Worm (Caenorhabditis elegans) whole organism, young adult: ENCODE data around the gene act-1.

Source experiments
- B0035.1 ChIP-seq: sonication (generic microtip); optimal IDR thresholded peaks from 2 replicates; lab custom pipeline; 2016; ENCODE audit warnings: missing genetic modification characterization, mild to moderate bottlenecking, missing compliant biosample characterization, missing genotype, missing genetic modification reagents
- C06A6.2 ChIP-seq: fragments of 200-800 bp; sonication (Bioruptor generic); conservative IDR thresholded peaks from 2 replicates; pipeline ENCODE4 v1.3.6; 2022; ENCODE audit warnings: missing genetic modification characterization, missing compliant biosample characterization
- F22D6.2 ChIP-seq: sonication (generic microtip); optimal IDR thresholded peaks from 2 replicates; lab custom pipeline; 2016; ENCODE audit warnings: mild to moderate bottlenecking, missing genetic modification characterization, missing compliant biosample characterization
- F33H1.4 ChIP-seq: fragments of 200-800 bp; sonication (Bioruptor generic); IDR thresholded peaks from 2 replicates; pipeline ENCODE4 v1.3.6; 2022; ENCODE audit warnings: missing genetic modification reagents, missing genetic modification characterization, missing compliant biosample characterization
- F49E8.2 ChIP-seq: sonication (generic microtip); optimal IDR thresholded peaks from 3 replicates; lab custom pipeline; 2017; ENCODE audit warnings: missing genetic modification characterization, mild to moderate bottlenecking, missing compliant biosample characterization, antibody characterized with exemption, moderate library complexity; ENCODE audit not compliant: insufficient read depth
- Y53G8AR.9 ChIP-seq: fragments of 200-800 bp; sonication (Bioruptor generic); conservative IDR thresholded peaks from 2 replicates; pipeline ENCODE4 v1.3.6; 2022; ENCODE audit warnings: missing genetic modification reagents, missing genetic modification characterization, missing compliant biosample characterization
- Y56A3A.18 ChIP-seq: fragments of 200-800 bp; sonication (Bioruptor generic); IDR thresholded peaks from 2 replicates; pipeline ENCODE4 v1.3.6; 2022; ENCODE audit warnings: missing genetic modification reagents, missing genetic modification characterization, missing compliant biosample characterization
- Y67H2A.10 ChIP-seq: fragments of 200-800 bp; sonication (Bioruptor generic); conservative IDR thresholded peaks from 2 replicates; pipeline ENCODE4 v1.3.6; 2022; ENCODE audit warnings: missing genetic modification reagents, missing genetic modification characterization, missing compliant biosample characterization
- ZK185.1 ChIP-seq: sonication (generic microtip); optimal IDR thresholded peaks from 2 replicates; lab custom pipeline; 2016; ENCODE audit warnings: mild to moderate bottlenecking, missing genetic modification characterization, missing compliant biosample characterization; ENCODE audit not compliant: poor library complexity, severe bottlenecking
- athp-1 ChIP-seq: sonication (generic microtip); optimal IDR thresholded peaks from 2 replicates; lab custom pipeline; 2017; ENCODE audit warnings: mild to moderate bottlenecking, missing genetic modification characterization, missing compliant biosample characterization
- attf-3 ChIP-seq: fragments of 200-800 bp; sonication (Bioruptor generic); conservative IDR thresholded peaks from 2 replicates; pipeline ENCODE4 v1.3.6; 2022; ENCODE audit warnings: missing genetic modification reagents, missing genetic modification characterization, missing compliant biosample characterization
- ceh-100 ChIP-seq: fragments of 200-800 bp; sonication (Bioruptor generic); IDR thresholded peaks from 2 replicates; pipeline ENCODE4 v1.3.6; 2022; ENCODE audit warnings: missing genetic modification reagents, missing genetic modification characterization, missing compliant biosample characterization
- ceh-91 ChIP-seq: fragments of 200-800 bp; sonication (Bioruptor generic); IDR thresholded peaks from 2 replicates; pipeline ENCODE4 v1.3.6; 2022; ENCODE audit warnings: missing genetic modification reagents, missing genetic modification characterization, missing compliant biosample characterization
- die-1 ChIP-seq: sonication (generic microtip); optimal IDR thresholded peaks from 2 replicates; lab custom pipeline; 2016; ENCODE audit warnings: missing genotype, mild to moderate bottlenecking, missing genetic modification characterization, missing compliant biosample characterization
- dox-1 ChIP-seq: fragments of 200-800 bp; sonication (Bioruptor generic); IDR thresholded peaks from 2 replicates; pipeline ENCODE4 v1.3.6; 2022; ENCODE audit warnings: missing genetic modification reagents, missing genetic modification characterization, missing compliant biosample characterization
- efl-1 ChIP-seq: fragments of 150-350 bp; optimal IDR thresholded peaks from 2 replicates; lab custom pipeline; 2014; ENCODE audit warnings: missing biosample characterization, missing genetic modification reagents, missing genetic modification characterization
- egl-44 ChIP-seq: fragments of 200-800 bp; sonication (Bioruptor generic); IDR thresholded peaks from 2 replicates; pipeline ENCODE4 v1.3.6; 2022; ENCODE audit warnings: missing genetic modification reagents, missing genetic modification characterization, missing compliant biosample characterization
- egrh-3 ChIP-seq: fragments of 200-800 bp; sonication (Bioruptor generic); IDR thresholded peaks from 2 replicates; pipeline ENCODE4 v1.3.6; 2022; ENCODE audit warnings: missing genetic modification reagents, missing genetic modification characterization, missing compliant biosample characterization
- ekl-4 ChIP-seq: fragments of 200-800 bp; sonication (Bioruptor generic); IDR thresholded peaks from 2 replicates; pipeline ENCODE4 v1.3.6; 2022; ENCODE audit warnings: missing genetic modification reagents, missing genetic modification characterization, missing compliant biosample characterization
- him-1 ChIP-seq: sonication (generic microtip); optimal IDR thresholded peaks from 2 replicates; lab custom pipeline; 2016; ENCODE audit warnings: missing genotype, missing genetic modification reagents, missing genetic modification characterization, missing compliant biosample characterization
- let-526 ChIP-seq: fragments of 200-800 bp; sonication (Bioruptor generic); IDR thresholded peaks from 2 replicates; pipeline ENCODE4 v1.3.6; 2022; ENCODE audit warnings: missing genetic modification reagents, missing genetic modification characterization, missing compliant biosample characterization
- lin-40 ChIP-seq: sonication (generic microtip); optimal IDR thresholded peaks from 2 replicates; lab custom pipeline; 2016; ENCODE audit warnings: missing genetic modification characterization, mild to moderate bottlenecking, missing compliant biosample characterization, missing genotype, missing genetic modification reagents
- lir-1 ChIP-seq: fragments of 200-800 bp; sonication (Bioruptor generic); conservative IDR thresholded peaks from 2 replicates; pipeline ENCODE4 v1.3.6; 2022; ENCODE audit warnings: missing genetic modification reagents, missing genetic modification characterization, missing compliant biosample characterization
- lsl-1 ChIP-seq: fragments of 200-800 bp; sonication (Bioruptor generic); optimal IDR thresholded peaks from 2 replicates; lab custom pipeline; 2018; ENCODE audit warnings: mild to moderate bottlenecking, missing genetic modification characterization, moderate library complexity, missing compliant biosample characterization
- madf-10 ChIP-seq: sonication (generic microtip); optimal IDR thresholded peaks from 2 replicates; lab custom pipeline; 2016; ENCODE audit warnings: mild to moderate bottlenecking, missing genetic modification characterization, missing compliant biosample characterization
- madf-3 ChIP-seq: fragments of 200-800 bp; sonication (Bioruptor generic); IDR thresholded peaks from 2 replicates; pipeline ENCODE4 v1.3.6; 2022; ENCODE audit warnings: missing genetic modification reagents, missing genetic modification characterization, missing compliant biosample characterization
- madf-8 ChIP-seq: fragments of 200-800 bp; sonication (Bioruptor generic); conservative IDR thresholded peaks from 2 replicates; pipeline ENCODE4 v1.3.6; 2022; ENCODE audit warnings: missing genetic modification reagents, missing genetic modification characterization, missing compliant biosample characterization
- nfya-1 ChIP-seq: sonication (generic microtip); optimal IDR thresholded peaks from 2 replicates; lab custom pipeline; 2017; ENCODE audit warnings: antibody characterized with exemption, missing compliant biosample characterization, missing genetic modification characterization, borderline replicate concordance; ENCODE audit not compliant: insufficient read depth
- nfya-2 ChIP-seq: fragments of 200-800 bp; sonication (Bioruptor generic); IDR thresholded peaks from 2 replicates; pipeline ENCODE4 v1.3.6; 2022; ENCODE audit warnings: missing genetic modification reagents, missing genetic modification characterization, missing compliant biosample characterization
- nhr-120 ChIP-seq: fragments of 200-800 bp; sonication (Bioruptor generic); IDR thresholded peaks from 2 replicates; pipeline ENCODE4 v1.3.6; 2022; ENCODE audit warnings: missing genetic modification characterization, missing compliant biosample characterization
- nhr-80 ChIP-seq: sonication (generic microtip); optimal IDR thresholded peaks from 2 replicates; lab custom pipeline; 2016; ENCODE audit warnings: missing genetic modification characterization, missing compliant biosample characterization
- pbrm-1 ChIP-seq: fragments of 200-800 bp; sonication (Bioruptor generic); IDR thresholded peaks from 2 replicates; pipeline ENCODE4 v1.3.6; 2022; ENCODE audit warnings: missing genetic modification reagents, missing genetic modification characterization, missing compliant biosample characterization
- rcor-1 ChIP-seq: fragments of 200-800 bp; sonication (Bioruptor generic); IDR thresholded peaks from 2 replicates; pipeline ENCODE4 v1.3.6; 2022; ENCODE audit warnings: missing genetic modification reagents, missing genetic modification characterization, missing compliant biosample characterization
- rpc-1 ChIP-seq, 2 experiments: fragments of 150-350 bp in 1 of 2; sonication (generic microtip) in 1 of 2; optimal IDR thresholded peaks; 2 replicates each; lab custom pipeline; 2014 to 2018; ENCODE audit warnings: missing biosample characterization in 1 of 2, missing genetic modification characterization in 1 of 2, missing genetic modification reagents in 1 of 2, missing genotype in 1 of 2
- snpc-1.3 ChIP-seq: sonication (generic microtip); optimal IDR thresholded peaks from 2 replicates; lab custom pipeline; 2017; ENCODE audit warnings: missing genetic modification characterization, mild to moderate bottlenecking, missing compliant biosample characterization, antibody characterized with exemption, moderate library complexity, missing genotype, missing genetic modification reagents; ENCODE audit not compliant: insufficient read depth
- snpc-4 ChIP-seq, 5 experiments: fragments of 150-350 bp in 1 of 5; sonication (generic microtip) in 4 of 5; optimal IDR thresholded peaks; 2 replicates each; lab custom pipeline; 2014 to 2018; ENCODE audit warnings: missing genetic modification characterization in 5 of 5, missing biosample characterization in 3 of 5, antibody characterized with exemption in 2 of 5, mild to moderate bottlenecking in 2 of 5, missing compliant biosample characterization in 2 of 5, missing genotype in 2 of 5, moderate library complexity in 2 of 5, missing genetic modification reagents in 1 of 5
- somi-1 ChIP-seq: fragments of 200-800 bp; sonication (Bioruptor generic); optimal IDR thresholded peaks from 2 replicates; lab custom pipeline; 2018; ENCODE audit warnings: mild to moderate bottlenecking, missing genetic modification characterization, missing compliant biosample characterization
- sptf-2 ChIP-seq: fragments of 200-800 bp; sonication (Bioruptor generic); optimal IDR thresholded peaks from 2 replicates; lab custom pipeline; 2018; ENCODE audit warnings: mild to moderate bottlenecking, missing genetic modification characterization, missing compliant biosample characterization
- tbp1 ChIP-seq: fragments of 200-800 bp; sonication (Bioruptor generic); optimal IDR thresholded peaks from 2 replicates; lab custom pipeline; 2018; ENCODE audit warnings: mild to moderate bottlenecking, missing genetic modification characterization, missing compliant biosample characterization
- tbx-9 ChIP-seq: sonication (generic microtip); optimal IDR thresholded peaks from 2 replicates; lab custom pipeline; 2016; ENCODE audit warnings: borderline replicate concordance, missing genetic modification characterization, inconsistent platforms, missing compliant biosample characterization
- tlf-1 ChIP-seq: fragments of 200-800 bp; sonication (Bioruptor generic); optimal IDR thresholded peaks from 2 replicates; lab custom pipeline; 2018; ENCODE audit warnings: mild to moderate bottlenecking, missing genetic modification characterization, missing compliant biosample characterization
- xnd-1 ChIP-seq: sonication (generic microtip); optimal IDR thresholded peaks from 2 replicates; lab custom pipeline; 2016; ENCODE audit warnings: missing genotype, missing genetic modification reagents, missing genetic modification characterization, missing compliant biosample characterization
- ztf-18 ChIP-seq: sonication (generic microtip); optimal IDR thresholded peaks from 2 replicates; lab custom pipeline; 2016; ENCODE audit warnings: missing genotype, mild to moderate bottlenecking, missing genetic modification characterization, missing compliant biosample characterization
- ztf-25 ChIP-seq: fragments of 200-800 bp; sonication (Bioruptor generic); IDR thresholded peaks from 2 replicates; pipeline ENCODE4 v1.3.6; 2022; ENCODE audit warnings: missing genetic modification reagents, missing genetic modification characterization, missing compliant biosample characterization
- ztf-28 ChIP-seq: fragments of 200-800 bp; sonication (Bioruptor generic); IDR thresholded peaks from 2 replicates; pipeline ENCODE4 v1.3.6; 2022; ENCODE audit warnings: missing genetic modification reagents, missing genetic modification characterization, missing compliant biosample characterization

The act-1 gene

ce11 chrV:11123817-11124337, 43.0 kb downstream of the act-1 start, which contains the start of the genes atp-5 and lmtr-3 (continued):
- TF ChIP-seq madf-10 (tag; lab: Kevin White, UChicago): peak; percentile 68
- TF ChIP-seq somi-1: peak; percentile 4
- TF ChIP-seq egl-44 (GFP tag; lab: Robert Waterston, UW): no peak
- 0 out of 2 replicates have a peak, but pooled peaks have one; percentile 58 for TF ChIP-seq madf-3 (GFP tag; lab: Robert Waterston, UW)
- TF ChIP-seq xnd-1 (tag; lab: Kevin White, UChicago): no peak
- TF ChIP-seq tlf-1: peak; percentile 30
- peak; percentile 0 for TF ChIP-seq F49E8.2 (tag; lab: Kevin White, UChicago)
- TF ChIP-seq ztf-25 (GFP tag; lab: Robert Waterston, UW): peak; percentile 90
- no peak for TF ChIP-seq nhr-120
- TF ChIP-seq F33H1.4: peak; percentile 31; the same call in 1 of the 2 replicates
- peak; percentile 75 for TF ChIP-seq ceh-100 (GFP tag; lab: Robert Waterston, UW)
- TF ChIP-seq ztf-28: peak; percentile 88
- peak; percentile 16 for TF ChIP-seq rpc-1 (optimal IDR thresholded peaks at IDR 0.05; lab: Kevin White, UChicago)
- no peak for TF ChIP-seq rpc-1 (tag; optimal IDR thresholded peaks at IDR 0.05; lab: Kevin White, UChicago)
- TF ChIP-seq nfya-2 (GFP tag; lab: Robert Waterston, UW): no peak
- TF ChIP-seq lin-40 (tag; lab: Kevin White, UChicago): peak; percentile 28
- TF ChIP-seq ekl-4: no peak
- TF ChIP-seq C06A6.2: 0 out of 2 replicates have a peak, but pooled peaks have one; percentile 22
- TF ChIP-seq nfya-1 (tag; lab: Kevin White, UChicago): no peak
- TF ChIP-seq attf-3 (GFP tag; lab: Robert Waterston, UW): peak; percentile 63; the same call in 1 of the 2 replicates
- peak; percentile 81 for TF ChIP-seq nhr-80
- TF ChIP-seq ztf-18 (tag; lab: Kevin White, UChicago): peak; percentile 48
- peak; percentile 47 for TF ChIP-seq athp-1 (tag; lab: Kevin White, UChicago)
- 0 out of 2 replicates have a peak, but pooled peaks have one; percentile 37 for TF ChIP-seq Y53G8AR.9
- no peak for TF ChIP-seq sptf-2 (GFP tag; lab: Kevin White, UChicago)
- TF ChIP-seq Y56A3A.18 (GFP tag; lab: Robert Waterston, UW): no peak
- peak; percentile 56 for TF ChIP-seq ceh-91 (GFP tag; lab: Robert Waterston, UW)
- TF ChIP-seq Y67H2A.10: peak; percentile 76
- TF ChIP-seq dox-1 (GFP tag; lab: Robert Waterston, UW): peak; percentile 93
- TF ChIP-seq tbp1 (GFP tag; lab: Kevin White, UChicago): peak; percentile 47
- TF ChIP-seq tbx-9 (tag; lab: Kevin White, UChicago): no peak
- TF ChIP-seq lsl-1 (GFP tag; lab: Kevin White, UChicago): peak; percentile 51
- TF ChIP-seq egrh-3 (GFP tag; lab: Robert Waterston, UW): peak; percentile 67
- peak; percentile 20; the same call in 1 of the 2 replicates for TF ChIP-seq madf-8 (GFP tag; lab: Robert Waterston, UW)
- no peak for TF ChIP-seq die-1
- peak; percentile 68 for TF ChIP-seq snpc-1.3
- TF ChIP-seq him-1 (tag; lab: Kevin White, UChicago): peak; percentile 4
- peak; percentile 29 for TF ChIP-seq snpc-4 (GFP tag; optimal IDR thresholded peaks at IDR 0.05; lab: Kevin White, UChicago)
- TF ChIP-seq snpc-4 (tag; optimal IDR thresholded peaks at IDR 0.05; lab: Kevin White, UChicago): peak; percentile 7 to 62 (median 49)
- TF ChIP-seq rcor-1 (GFP tag; lab: Robert Waterston, UW): peak; percentile 56
- peak; percentile 91 for TF ChIP-seq let-526 (GFP tag; lab: Robert Waterston, UW)
- no peak for TF ChIP-seq B0035.1 (tag; lab: Kevin White, UChicago)
- peak; percentile 65; the same call in 1 of the 2 replicates for TF ChIP-seq lir-1 (GFP tag; lab: Robert Waterston, UW)
- no peak for TF ChIP-seq F22D6.2 (tag; lab: Kevin White, UChicago)
- TF ChIP-seq ZK185.1 (tag; lab: Kevin White, UChicago): peak; percentile 95
- TF ChIP-seq efl-1 (GFP tag; lab: Kevin White, UChicago): peak; percentile 37
- TF ChIP-seq pbrm-1 (GFP tag; lab: Robert Waterston, UW): peak; percentile 65; the same call in 1 of the 2 replicates
